Worm (Caenorhabditis elegans) whole organism, young adult: ENCODE data around the gene syx-16.
A peak's percentile ranks its signal among the peaks of the same experiment; 100 is the strongest.

Source experiments
- B0035.1 ChIP-seq: sonication (generic microtip); optimal IDR thresholded peaks from 2 replicates; lab custom pipeline; 2016; ENCODE audit warnings: missing genetic modification characterization, mild to moderate bottlenecking, missing compliant biosample characterization, missing genotype, missing genetic modification reagents
- B0261.1 ChIP-seq: sonication (generic microtip); optimal IDR thresholded peaks from 2 replicates; lab custom pipeline; 2016; ENCODE audit warnings: mild to moderate bottlenecking, missing genetic modification characterization, moderate library complexity, missing compliant biosample characterization
- B0336.3 ChIP-seq: fragments of 200-800 bp; sonication (Bioruptor generic); IDR thresholded peaks from 2 replicates; pipeline ENCODE4 v1.3.6; 2022; ENCODE audit warnings: missing genetic modification characterization, missing compliant biosample characterization
- F10E7.11 ChIP-seq: sonication (generic microtip); optimal IDR thresholded peaks from 2 replicates; lab custom pipeline; 2017; ENCODE audit warnings: mild to moderate bottlenecking, missing genetic modification characterization, moderate library complexity, missing compliant biosample characterization
- F33H1.4 ChIP-seq: fragments of 200-800 bp; sonication (Bioruptor generic); IDR thresholded peaks from 2 replicates; pipeline ENCODE4 v1.3.6; 2022; ENCODE audit warnings: missing genetic modification reagents, missing genetic modification characterization, missing compliant biosample characterization
- F55B11.4 ChIP-seq: sonication (generic microtip); optimal IDR thresholded peaks from 2 replicates; lab custom pipeline; 2016; ENCODE audit warnings: missing compliant biosample characterization, missing genetic modification characterization, borderline replicate concordance; ENCODE audit not compliant: insufficient read depth
- F57A8.1 ChIP-seq: fragments of 200-800 bp; sonication (Bioruptor generic); optimal IDR thresholded peaks from 2 replicates; lab custom pipeline; 2018; ENCODE audit warnings: mild to moderate bottlenecking, missing genetic modification characterization, moderate library complexity, missing compliant biosample characterization
- K11D2.4 ChIP-seq: fragments of 200-800 bp; sonication (Bioruptor generic); IDR thresholded peaks from 2 replicates; pipeline ENCODE4 v1.3.6; 2022; ENCODE audit warnings: missing genetic modification reagents, missing genetic modification characterization, missing compliant biosample characterization
- K12H6.12 ChIP-seq: fragments of 200-800 bp; sonication (Bioruptor generic); optimal IDR thresholded peaks from 2 replicates; lab custom pipeline; 2018; ENCODE audit warnings: mild to moderate bottlenecking, missing genetic modification characterization, missing compliant biosample characterization
- T26A5.8 ChIP-seq: sonication (generic microtip); optimal IDR thresholded peaks from 2 replicates; lab custom pipeline; 2016; ENCODE audit warnings: missing genetic modification characterization, missing compliant biosample characterization
- Y53G8AR.9 ChIP-seq: fragments of 200-800 bp; sonication (Bioruptor generic); conservative IDR thresholded peaks from 2 replicates; pipeline ENCODE4 v1.3.6; 2022; ENCODE audit warnings: missing genetic modification reagents, missing genetic modification characterization, missing compliant biosample characterization
- Y95B8A.8 ChIP-seq: fragments of 200-800 bp; sonication (Bioruptor generic); IDR thresholded peaks from 2 replicates; pipeline ENCODE4 v1.3.6; 2022; ENCODE audit warnings: missing genetic modification reagents, missing genetic modification characterization, missing compliant biosample characterization
- ZK185.1 ChIP-seq: sonication (generic microtip); optimal IDR thresholded peaks from 2 replicates; lab custom pipeline; 2016; ENCODE audit warnings: mild to moderate bottlenecking, missing genetic modification characterization, missing compliant biosample characterization; ENCODE audit not compliant: poor library complexity, severe bottlenecking
- ama-1 ChIP-seq, 3 experiments: fragments of 150-350 bp in 1 of 3; sonication (generic microtip) in 2 of 3; optimal IDR thresholded peaks; 2 replicates each; lab custom pipeline; 2014 to 2018; ENCODE audit warnings: missing biosample characterization in 2 of 3, missing genetic modification characterization in 2 of 3, missing genetic modification reagents in 2 of 3
- aptf-2 ChIP-seq: fragments of 200-800 bp; sonication (Bioruptor generic); conservative IDR thresholded peaks from 2 replicates; pipeline ENCODE4 v1.3.6; 2022; ENCODE audit warnings: missing genetic modification reagents, missing genetic modification characterization, missing compliant biosample characterization
- athp-1 ChIP-seq: sonication (generic microtip); optimal IDR thresholded peaks from 2 replicates; lab custom pipeline; 2017; ENCODE audit warnings: mild to moderate bottlenecking, missing genetic modification characterization, missing compliant biosample characterization
- attf-5 ChIP-seq: fragments of 200-800 bp; sonication (Bioruptor generic); optimal IDR thresholded peaks from 2 replicates; lab custom pipeline; 2018; ENCODE audit warnings: mild to moderate bottlenecking, missing genetic modification characterization, missing compliant biosample characterization
- attf-6 ChIP-seq: fragments of 200-800 bp; sonication (Bioruptor generic); IDR thresholded peaks from 2 replicates; pipeline ENCODE4 v1.3.6; 2022; ENCODE audit warnings: missing genetic modification reagents, missing genetic modification characterization, missing compliant biosample characterization
- bed-1 ChIP-seq: fragments of 200-800 bp; sonication (Bioruptor generic); IDR thresholded peaks from 2 replicates; pipeline ENCODE4 v1.3.6; 2022; ENCODE audit warnings: missing genetic modification reagents, missing genetic modification characterization, missing compliant biosample characterization
- cebp-1 ChIP-seq, 2 experiments: fragments of 200-800 bp in 1 of 2; sonication (Bioruptor generic) in 1 of 2; sonication (generic microtip) in 1 of 2; IDR thresholded peaks in 1 of 2; optimal IDR thresholded peaks in 1 of 2; 2 replicates each; pipeline versions ENCODE4 v1.3.6 to Lab custom; 2017 to 2022; ENCODE audit warnings: missing compliant biosample characterization in 2 of 2, missing genetic modification characterization in 2 of 2, mild to moderate bottlenecking in 1 of 2, missing genetic modification reagents in 1 of 2, moderate library complexity in 1 of 2
- die-1 ChIP-seq: sonication (generic microtip); optimal IDR thresholded peaks from 2 replicates; lab custom pipeline; 2016; ENCODE audit warnings: missing genotype, mild to moderate bottlenecking, missing genetic modification characterization, missing compliant biosample characterization
- ekl-4 ChIP-seq: fragments of 200-800 bp; sonication (Bioruptor generic); IDR thresholded peaks from 2 replicates; pipeline ENCODE4 v1.3.6; 2022; ENCODE audit warnings: missing genetic modification reagents, missing genetic modification characterization, missing compliant biosample characterization
- fkh-3 ChIP-seq: sonication (generic microtip); optimal IDR thresholded peaks from 2 replicates; lab custom pipeline; 2016; ENCODE audit warnings: mild to moderate bottlenecking, missing genetic modification characterization, missing compliant biosample characterization
- hsf-1 ChIP-seq: fragments of 200-800 bp; sonication (Bioruptor generic); IDR thresholded peaks from 2 replicates; pipeline ENCODE4 v1.3.6; 2022; ENCODE audit warnings: missing genetic modification reagents, missing genetic modification characterization, missing compliant biosample characterization
- lag-1 ChIP-seq: fragments of 200-800 bp; sonication (Bioruptor generic); IDR thresholded peaks from 2 replicates; pipeline ENCODE4 v1.3.6; 2022; ENCODE audit warnings: missing genetic modification reagents, missing genetic modification characterization, missing compliant biosample characterization
- let-526 ChIP-seq: fragments of 200-800 bp; sonication (Bioruptor generic); IDR thresholded peaks from 2 replicates; pipeline ENCODE4 v1.3.6; 2022; ENCODE audit warnings: missing genetic modification reagents, missing genetic modification characterization, missing compliant biosample characterization
- let-607 ChIP-seq, 2 experiments: fragments of 200-800 bp in 1 of 2; sonication (Bioruptor generic) in 1 of 2; sonication (generic microtip) in 1 of 2; optimal IDR thresholded peaks; 2 replicates each; lab custom pipeline; 2016 to 2018; ENCODE audit warnings: mild to moderate bottlenecking in 2 of 2, missing compliant biosample characterization in 2 of 2, missing genetic modification characterization in 2 of 2, moderate library complexity in 2 of 2, missing genotype in 1 of 2
- lin-26 ChIP-seq: fragments of 200-800 bp; sonication (Bioruptor generic); IDR thresholded peaks from 2 replicates; pipeline ENCODE4 v1.3.6; 2022; ENCODE audit warnings: missing genetic modification reagents, missing genetic modification characterization, missing compliant biosample characterization
- lin-35 ChIP-seq, 3 experiments: fragments of 150-350 bp in 2 of 3; sonication (generic microtip) in 1 of 3; optimal IDR thresholded peaks; 2 replicates each; lab custom pipeline; 2014 to 2018; ENCODE audit warnings: missing biosample characterization in 3 of 3, missing genetic modification characterization in 3 of 3, missing genetic modification reagents in 3 of 3
- lin-54 ChIP-seq: fragments of 200-800 bp; sonication (Bioruptor generic); optimal IDR thresholded peaks from 2 replicates; lab custom pipeline; 2018; ENCODE audit warnings: mild to moderate bottlenecking, missing genetic modification characterization, missing compliant biosample characterization
- madf-10 ChIP-seq: sonication (generic microtip); optimal IDR thresholded peaks from 2 replicates; lab custom pipeline; 2016; ENCODE audit warnings: mild to moderate bottlenecking, missing genetic modification characterization, missing compliant biosample characterization
- mel-28 ChIP-seq: sonication (generic microtip); optimal IDR thresholded peaks from 2 replicates; lab custom pipeline; 2016; ENCODE audit warnings: borderline replicate concordance, mild to moderate bottlenecking, missing genetic modification characterization, missing compliant biosample characterization
- nfya-1 ChIP-seq: sonication (generic microtip); optimal IDR thresholded peaks from 2 replicates; lab custom pipeline; 2017; ENCODE audit warnings: antibody characterized with exemption, missing compliant biosample characterization, missing genetic modification characterization, borderline replicate concordance; ENCODE audit not compliant: insufficient read depth
- nhr-27 ChIP-seq: fragments of 200-800 bp; sonication (Bioruptor generic); optimal IDR thresholded peaks from 2 replicates; lab custom pipeline; 2018; ENCODE audit warnings: mild to moderate bottlenecking, missing genetic modification characterization, moderate library complexity, missing compliant biosample characterization
- pha-4 ChIP-seq: fragments of 150-350 bp; sonication (generic microtip); optimal IDR thresholded peaks from 2 replicates; lab custom pipeline; 2014; ENCODE audit warnings: missing biosample characterization, missing genetic modification reagents, missing genetic modification characterization
- repo-1 ChIP-seq: sonication (generic microtip); optimal IDR thresholded peaks from 2 replicates; lab custom pipeline; 2017; ENCODE audit warnings: mild to moderate bottlenecking, missing genetic modification characterization, missing compliant biosample characterization
- sea-2 ChIP-seq: fragments of 200-800 bp; sonication (Bioruptor generic); IDR thresholded peaks from 2 replicates; pipeline ENCODE4 v1.3.6; 2022; ENCODE audit warnings: missing genetic modification characterization, missing compliant biosample characterization
- snpc-1.3 ChIP-seq: sonication (generic microtip); optimal IDR thresholded peaks from 2 replicates; lab custom pipeline; 2017; ENCODE audit warnings: missing genetic modification characterization, mild to moderate bottlenecking, missing compliant biosample characterization, antibody characterized with exemption, moderate library complexity, missing genotype, missing genetic modification reagents; ENCODE audit not compliant: insufficient read depth
- snpc-3.4 ChIP-seq: sonication (generic microtip); optimal IDR thresholded peaks from 2 replicates; lab custom pipeline; 2017; ENCODE audit warnings: missing genetic modification characterization, mild to moderate bottlenecking, missing compliant biosample characterization, antibody characterized with exemption, moderate library complexity, missing genotype, missing genetic modification reagents
- snpc-4 ChIP-seq, 5 experiments: fragments of 150-350 bp in 1 of 5; sonication (generic microtip) in 4 of 5; optimal IDR thresholded peaks; 2 replicates each; lab custom pipeline; 2014 to 2018; ENCODE audit warnings: missing genetic modification characterization in 5 of 5, missing biosample characterization in 3 of 5, antibody characterized with exemption in 2 of 5, mild to moderate bottlenecking in 2 of 5, missing compliant biosample characterization in 2 of 5, missing genotype in 2 of 5, moderate library complexity in 2 of 5, missing genetic modification reagents in 1 of 5
- tbp1 ChIP-seq: fragments of 200-800 bp; sonication (Bioruptor generic); optimal IDR thresholded peaks from 2 replicates; lab custom pipeline; 2018; ENCODE audit warnings: mild to moderate bottlenecking, missing genetic modification characterization, missing compliant biosample characterization
- zim-3 ChIP-seq: sonication (generic microtip); optimal IDR thresholded peaks from 2 replicates; lab custom pipeline; 2017; ENCODE audit warnings: mild to moderate bottlenecking, missing genetic modification characterization, moderate library complexity, missing compliant biosample characterization
- ztf-18 ChIP-seq: sonication (generic microtip); optimal IDR thresholded peaks from 2 replicates; lab custom pipeline; 2016; ENCODE audit warnings: missing genotype, mild to moderate bottlenecking, missing genetic modification characterization, missing compliant biosample characterization
- ztf-26 ChIP-seq: sonication (generic microtip); optimal IDR thresholded peaks from 2 replicates; lab custom pipeline; 2017; ENCODE audit warnings: missing genetic modification characterization, missing compliant biosample characterization
- ztf-3 ChIP-seq: fragments of 200-800 bp; sonication (Bioruptor generic); optimal IDR thresholded peaks from 2 replicates; lab custom pipeline; 2018; ENCODE audit warnings: mild to moderate bottlenecking, missing genetic modification characterization, missing compliant biosample characterization

syx-16 gene

ce11 chrIII:5230415-5230814, 21.5 kb upstream of the syx-16 start, which contains the start of gene prmt-5 (continued):
- TF ChIP-seq snpc-1.3 (peak; percentile 68), lin-54 (peak; percentile 68), zim-3 (tag; lab: Kevin White, UChicago) (peak; percentile 91), B0261.1 (tag; lab: Kevin White, UChicago) (peak; percentile 22), ztf-3 (GFP tag; lab: Kevin White, UChicago) (peak; percentile 73), ZK185.1 (tag; lab: Kevin White, UChicago) (peak; percentile 42), F10E7.11 (tag; lab: Kevin White, UChicago) (peak; percentile 83), B0336.3 (GFP tag; lab: Robert Waterston, UW) (peak; percentile 96), aptf-2 (GFP tag; lab: Robert Waterston, UW) (no peak), die-1 (peak; percentile 10), T26A5.8 (tag; lab: Kevin White, UChicago) (peak; percentile 36), lin-26 (0 out of 2 replicates have a peak, but pooled peaks have one; percentile 53), Y95B8A.8 (GFP tag; lab: Robert Waterston, UW) (peak; percentile 79; the same call in 1 of the 2 replicates), let-526 (GFP tag; lab: Robert Waterston, UW) (peak; percentile 78), mel-28 (tag; lab: Kevin White, UChicago) (no peak), F57A8.1 (GFP tag; lab: Kevin White, UChicago) (peak; percentile 36), Y53G8AR.9 (GFP tag; lab: Robert Waterston, UW) (peak; percentile 85), ztf-26 (tag; lab: Kevin White, UChicago) (peak; percentile 61), K12H6.12 (tag; lab: Kevin White, UChicago) (peak; percentile 10), pha-4 (tag; lab: Kevin White, UChicago) (no peak), bed-1 (GFP tag; lab: Robert Waterston, UW) (no peak), F33H1.4 (GFP tag; lab: Robert Waterston, UW) (peak; percentile 27; the same call in 1 of the 2 replicates), B0035.1 (tag; lab: Kevin White, UChicago) (peak; percentile 76), ekl-4 (GFP tag; lab: Robert Waterston, UW) (peak; percentile 87), tbp1 (GFP tag; lab: Kevin White, UChicago) (peak; percentile 52), F55B11.4 (no peak), ztf-18 (tag; lab: Kevin White, UChicago) (peak; percentile 40), nhr-27 (tag; lab: Kevin White, UChicago) (peak; percentile 73), snpc-3.4 (peak; percentile 62), attf-6 (GFP tag; lab: Robert Waterston, UW) (peak; percentile 75; the same call in 1 of the 2 replicates), sea-2 (GFP tag; lab: Robert Waterston, UW) (no peak), ama-1 (optimal IDR thresholded peaks at IDR 0.05; lab: Kevin White, UChicago) (peak; percentile 91), ama-1 (GFP tag; optimal IDR thresholded peaks at IDR 0.05; lab: Kevin White, UChicago) (peak; percentile 56 to 61), nfya-1 (tag; lab: Kevin White, UChicago) (no peak), cebp-1 (GFP tag; IDR thresholded peaks at IDR 0.05; lab: Robert Waterston, UW) (no peak), cebp-1 (tag; optimal IDR thresholded peaks at IDR 0.05; lab: Kevin White, UChicago) (peak; percentile 54), fkh-3 (tag; lab: Kevin White, UChicago) (peak; percentile 95), hsf-1 (GFP tag; lab: Robert Waterston, UW) (peak; percentile 66; the same call in 1 of the 2 replicates), attf-5 (no peak), lin-35 (GFP tag; optimal IDR thresholded peaks at IDR 0.05; lab: Kevin White, UChicago) (peak in 1 of 3 experiments; percentile 22), lag-1 (GFP tag; lab: Robert Waterston, UW) (no peak), athp-1 (tag; lab: Kevin White, UChicago) (peak; percentile 91), madf-10 (tag; lab: Kevin White, UChicago) (peak; percentile 48), K11D2.4 (GFP tag; lab: Robert Waterston, UW) (no peak), snpc-4 (GFP tag; optimal IDR thresholded peaks at IDR 0.05; lab: Kevin White, UChicago) (no peak), snpc-4 (tag; optimal IDR thresholded peaks at IDR 0.05; lab: Kevin White, UChicago) (peak in 2 of 4 experiments; percentile 28 to 48), repo-1 (tag; lab: Kevin White, UChicago) (peak; percentile 95), let-607 (tag; optimal IDR thresholded peaks at IDR 0.05; lab: Kevin White, UChicago) (peak; percentile 46 to 51)
